Worm (Caenorhabditis elegans): ENCODE data around the gene lin-38.

Gene lin-38

ce11 chrII:13560553-13560952 lies 15.2 kb upstream of the lin-38 start:
- no peak for TF ChIP-seq lsy-2 (tag; optimal IDR thresholded peaks at IDR 0.05)
- TF ChIP-seq pha-4 (tag; optimal IDR thresholded peaks at IDR 0.05), result no peak
- TF ChIP-seq nhr-76 (tag; optimal IDR thresholded peaks at IDR 0.05), result no peak
- TF ChIP-seq unc-62 (GFP tag; optimal IDR thresholded peaks at IDR 0.05), result no peak
- TF ChIP-seq flh-1 (GFP tag; optimal IDR thresholded peaks at IDR 0.05), result no peak
- no peak for TF ChIP-seq drap-1 (GFP tag; optimal IDR thresholded peaks at IDR 0.05)
- TF ChIP-seq ces-1 (GFP tag; optimal IDR thresholded peaks at IDR 0.05), result no peak
- TF ChIP-seq elt-1 (tag; optimal IDR thresholded peaks at IDR 0.05; ENCODE audit: borderline replicate concordance, insufficient read depth), result no peak
- no peak for TF ChIP-seq nhr-2 (tag; optimal IDR thresholded peaks at IDR 0.05)
- no peak for TF ChIP-seq M03D4.4 (tag; optimal IDR thresholded peaks at IDR 0.05)

ce11 chrII:13567871-13568270 lies 7.9 kb upstream of the lin-38 start, which contains the start of gene Y48E1B.3:
TSS of gene Y48E1B.3 (minus strand) at chrII:13567971.
- TF ChIP-seq lin-32 (GFP tag; optimal IDR thresholded peaks at IDR 0.05), result no peak
- no peak for TF ChIP-seq pha-4 (tag; optimal IDR thresholded peaks at IDR 0.05)
- TF ChIP-seq flh-1 (GFP tag; optimal IDR thresholded peaks at IDR 0.05), result no peak
- TF ChIP-seq bed-3 (GFP tag; optimal IDR thresholded peaks at IDR 0.05), result no peak
- no peak for TF ChIP-seq nhr-28 (tag; optimal IDR thresholded peaks at IDR 0.05)
- no peak for TF ChIP-seq ztf-11 (tag; optimal IDR thresholded peaks at IDR 0.05)
- TF ChIP-seq lin-13 (tag; optimal IDR thresholded peaks at IDR 0.05), result no peak
- TF ChIP-seq mls-2 (tag; optimal IDR thresholded peaks at IDR 0.05), result no peak
- no peak for TF ChIP-seq nhr-237 (tag; optimal IDR thresholded peaks at IDR 0.05)
- no peak for TF ChIP-seq ham-2 (GFP tag; optimal IDR thresholded peaks at IDR 0.05)
- TF ChIP-seq sptf-1 (tag; optimal IDR thresholded peaks at IDR 0.05), result no peak
- TF ChIP-seq ceh-83 (GFP tag; optimal IDR thresholded peaks at IDR 0.05), result no peak
- no peak for TF ChIP-seq hlh-1 (tag; optimal IDR thresholded peaks at IDR 0.05)
- no peak for TF ChIP-seq tbx-8 (GFP tag; optimal IDR thresholded peaks at IDR 0.05)
- no peak for TF ChIP-seq zip-8 (tag; optimal IDR thresholded peaks at IDR 0.05)
- TF ChIP-seq snpc-4 (tag; optimal IDR thresholded peaks at IDR 0.05), result no peak
- no peak for TF ChIP-seq nhr-2 (tag; optimal IDR thresholded peaks at IDR 0.05)
- TF ChIP-seq nhr-12 (tag; optimal IDR thresholded peaks at IDR 0.05), result no peak
- no peak for TF ChIP-seq lsy-2 (tag; optimal IDR thresholded peaks at IDR 0.05)
- no peak for TF ChIP-seq mep-1 (tag; optimal IDR thresholded peaks at IDR 0.05)

ce11 chrII:13574395-13574794 lies 1.3 kb upstream of the lin-38 start:
- no peak for TF ChIP-seq pha-4 (tag; optimal IDR thresholded peaks at IDR 0.05)

ce11 chrII:13585655-13586170 lies 10.0 kb downstream of the lin-38 start, which contains the start of gene Y48E1B.8:
TSS of gene Y48E1B.8 (plus strand) at chrII:13585705.
- TF ChIP-seq nhr-2 (tag; optimal IDR thresholded peaks at IDR 0.05) (no peak), flh-1 (GFP tag; optimal IDR thresholded peaks at IDR 0.05) (no peak), M03D4.4 (tag; optimal IDR thresholded peaks at IDR 0.05) (no peak), lsy-2 (tag; optimal IDR thresholded peaks at IDR 0.05) (no peak), ces-1 (GFP tag; optimal IDR thresholded peaks at IDR 0.05) (no peak), pha-4 (tag; optimal IDR thresholded peaks at IDR 0.05) (no peak), zip-8 (tag; optimal IDR thresholded peaks at IDR 0.05) (no peak), ceh-83 (GFP tag; optimal IDR thresholded peaks at IDR 0.05) (no peak)

- TF ChIP-seq lin-32 (GFP tag; optimal IDR thresholded peaks at IDR 0.05), result no peak
- TF ChIP-seq elt-1 (tag; optimal IDR thresholded peaks at IDR 0.05; ENCODE audit: borderline replicate concordance, insufficient read depth), result no peak
- TF ChIP-seq zip-8 (tag; optimal IDR thresholded peaks at IDR 0.05), result no peak
- TF ChIP-seq sem-2 (GFP tag; optimal IDR thresholded peaks at IDR 0.05), result no peak
- no peak for TF ChIP-seq nhr-2 (tag; optimal IDR thresholded peaks at IDR 0.05)
- TF ChIP-seq mab-5 (tag; optimal IDR thresholded peaks at IDR 0.05), result no peak
- TF ChIP-seq blmp-1 (tag; optimal IDR thresholded peaks at IDR 0.05), result no peak
- no peak for TF ChIP-seq lin-13 (tag; optimal IDR thresholded peaks at IDR 0.05)
- no peak for TF ChIP-seq nhr-237 (tag; optimal IDR thresholded peaks at IDR 0.05)
Observed at ce11 chrII:13590461-13590860, 14.7 kb downstream of the lin-38 start, which contains the start of gene clec-145. TSS of gene clec-145 (minus strand) at chrII:13590561.

- TF ChIP-seq bed-3 (GFP tag; optimal IDR thresholded peaks at IDR 0.05), result no peak
- TF ChIP-seq ztf-11 (tag; optimal IDR thresholded peaks at IDR 0.05), result no peak
- no peak for TF ChIP-seq lin-13 (tag; optimal IDR thresholded peaks at IDR 0.05)
- TF ChIP-seq ces-1 (GFP tag; optimal IDR thresholded peaks at IDR 0.05), result no peak
- TF ChIP-seq ham-2 (GFP tag; optimal IDR thresholded peaks at IDR 0.05), result no peak
- no peak for TF ChIP-seq nhr-12 (tag; optimal IDR thresholded peaks at IDR 0.05)
- TF ChIP-seq snpc-4 (tag; optimal IDR thresholded peaks at IDR 0.05), result no peak
- TF ChIP-seq drap-1 (GFP tag; optimal IDR thresholded peaks at IDR 0.05), result no peak
- TF ChIP-seq nhr-76 (tag; optimal IDR thresholded peaks at IDR 0.05), result no peak
- TF ChIP-seq unc-39 (tag; optimal IDR thresholded peaks at IDR 0.05), result no peak
- no peak for TF ChIP-seq hlh-1 (tag; optimal IDR thresholded peaks at IDR 0.05)
- no peak for TF ChIP-seq unc-120 (tag; optimal IDR thresholded peaks at IDR 0.05; ENCODE audit: poor library complexity, severe bottlenecking)
- no peak for TF ChIP-seq mep-1 (tag; optimal IDR thresholded peaks at IDR 0.05)
- TF ChIP-seq tbx-8 (GFP tag; optimal IDR thresholded peaks at IDR 0.05), result no peak
- no peak for TF ChIP-seq zip-8 (tag; optimal IDR thresholded peaks at IDR 0.05)
- TF ChIP-seq M03D4.4 (tag; optimal IDR thresholded peaks at IDR 0.05), result no peak
- no peak for TF ChIP-seq pha-4 (tag; optimal IDR thresholded peaks at IDR 0.05)
- TF ChIP-seq blmp-1 (tag; optimal IDR thresholded peaks at IDR 0.05), result no peak
- no peak for TF ChIP-seq cnd-1 (tag; optimal IDR thresholded peaks at IDR 0.05)
- no peak for TF ChIP-seq mls-2 (tag; optimal IDR thresholded peaks at IDR 0.05)
Observed at ce11 chrII:13593659-13594221, 18.0 kb downstream of the lin-38 start, which contains the start of gene clec-146. TSS of gene clec-146 (minus strand) at chrII:13593774.
